Fruit fly (Drosophila melanogaster) whole organism, embryonic: ENCODE results near the gene PLCXD.

Source experiments
- Antp ChIP-seq: fragments of 200-800 bp; sonication (Bioruptor generic); optimal IDR thresholded peaks from 3 replicates; lab custom pipeline; 2016; ENCODE audit warnings: missing biosample characterization, missing genetic modification characterization
- Awh ChIP-seq: fragments of 200-800 bp; sonication (Bioruptor generic); IDR thresholded peaks from 2 replicates; pipeline ENCODE4, ENCODE4 v1.3.6; 2022; ENCODE audit warnings: missing biosample characterization, missing genetic modification characterization
- CG10462 ChIP-seq: fragments of 200-800 bp; sonication (Bioruptor generic); optimal IDR thresholded peaks from 2 replicates; lab custom pipeline; 2016; ENCODE audit warnings: missing biosample characterization, missing genetic modification characterization
- CG11560 ChIP-seq: fragments of 200-800 bp; sonication (Bioruptor generic); IDR thresholded peaks from 3 replicates; pipeline ENCODE4 v1.3.6; 2022; ENCODE audit warnings: missing biosample characterization, missing genetic modification characterization
- CG12769 ChIP-seq: fragments of 200-800 bp; sonication (Bioruptor generic); optimal IDR thresholded peaks from 2 replicates; lab custom pipeline; 2019; ENCODE audit warnings: missing biosample characterization, mild to moderate bottlenecking, missing genetic modification characterization, moderate library complexity
- CG15011 ChIP-seq: fragments of 200-800 bp; sonication (Bioruptor generic); optimal IDR thresholded peaks from 3 replicates; lab custom pipeline; 2018; ENCODE audit warnings: missing biosample characterization, mild to moderate bottlenecking, missing genetic modification characterization
- CG17186 ChIP-seq: fragments of 200-800 bp; sonication (Bioruptor generic); optimal IDR thresholded peaks from 3 replicates; lab custom pipeline; 2017; ENCODE audit warnings: missing biosample characterization, missing genetic modification reagents, missing genetic modification characterization
- CG17829 ChIP-seq: fragments of 200-800 bp; optimal IDR thresholded peaks from 2 replicates; lab custom pipeline; 2019; ENCODE audit warnings: missing biosample characterization, mild to moderate bottlenecking, missing genetic modification characterization, moderate library complexity
- CG18476 ChIP-seq: fragments of 200-800 bp; sonication (Bioruptor generic); optimal IDR thresholded peaks from 2 replicates; lab custom pipeline; 2016; ENCODE audit warnings: missing biosample characterization, mild to moderate bottlenecking, missing genetic modification characterization
- CG18764 ChIP-seq: fragments of 200-800 bp; sonication (Bioruptor generic); optimal IDR thresholded peaks from 3 replicates; lab custom pipeline; 2016; ENCODE audit warnings: missing biosample characterization, missing genetic modification characterization
- CG2129 ChIP-seq: fragments of 200-800 bp; sonication (Bioruptor generic); IDR thresholded peaks from 2 replicates; pipeline ENCODE4 v1.3.6; 2022; ENCODE audit warnings: missing biosample characterization, missing genetic modification characterization; ENCODE audit not compliant: partially characterized antibody
- CG30431 ChIP-seq: fragments of 200-800 bp; sonication (Bioruptor generic); optimal IDR thresholded peaks from 2 replicates; lab custom pipeline; 2017; ENCODE audit warnings: missing biosample characterization, missing genetic modification characterization
- CG3065 ChIP-seq: fragments of 200-800 bp; sonication (Bioruptor generic); optimal IDR thresholded peaks from 2 replicates; lab custom pipeline; 2016; ENCODE audit warnings: missing biosample characterization, missing genetic modification characterization
- CG4360 ChIP-seq: fragments of 200-800 bp; sonication (Bioruptor generic); IDR thresholded peaks from 2 replicates; pipeline ENCODE4 v1.3.6; 2022; ENCODE audit warnings: missing biosample characterization, missing genetic modification characterization
- CG6654 ChIP-seq: fragments of 200-800 bp; sonication (Bioruptor generic); optimal IDR thresholded peaks from 2 replicates; lab custom pipeline; 2017; ENCODE audit warnings: missing biosample characterization, mild to moderate bottlenecking, missing genetic modification characterization
- CG6765 ChIP-seq: fragments of 200-800 bp; sonication (Bioruptor generic); optimal IDR thresholded peaks from 3 replicates; lab custom pipeline; 2017; ENCODE audit warnings: missing biosample characterization, mild to moderate bottlenecking, missing genetic modification characterization
- CoRest ChIP-seq: fragments of 200-800 bp; sonication (Bioruptor generic); optimal IDR thresholded peaks from 3 replicates; lab custom pipeline; 2018; ENCODE audit warnings: missing biosample characterization, mild to moderate bottlenecking, missing genetic modification characterization, moderate library complexity
- Doc2 ChIP-seq: fragments of 200-800 bp; sonication (Bioruptor generic); IDR thresholded peaks from 2 replicates; pipeline ENCODE4 v1.3.6; 2022; ENCODE audit warnings: missing biosample characterization, missing genetic modification characterization
- Dref ChIP-seq: fragments of 200-800 bp; sonication (Bioruptor generic); IDR thresholded peaks from 2 replicates; pipeline ENCODE4 v1.3.6; 2022; ENCODE audit warnings: missing biosample characterization, missing genetic modification characterization
- NC2α ChIP-seq: fragments of 200-800 bp; sonication (Bioruptor generic); optimal IDR thresholded peaks from 2 replicates; lab custom pipeline; 2016; ENCODE audit warnings: missing biosample characterization, missing genetic modification characterization
- Xbp1 ChIP-seq: fragments of 200-800 bp; sonication (Bioruptor generic); optimal IDR thresholded peaks from 3 replicates; lab custom pipeline; 2016; ENCODE audit warnings: missing biosample characterization, mild to moderate bottlenecking, missing genetic modification characterization
- Xrp1 ChIP-seq: fragments of 200-800 bp; sonication (Bioruptor generic); IDR thresholded peaks from 2 replicates; pipeline ENCODE4 v1.3.6; 2022; ENCODE audit warnings: missing biosample characterization, missing genetic modification characterization
- az2 ChIP-seq: fragments of 200-800 bp; sonication (Bioruptor generic); optimal IDR thresholded peaks from 3 replicates; lab custom pipeline; 2016; ENCODE audit warnings: missing biosample characterization, missing genetic modification characterization
- bowl ChIP-seq: fragments of 200-800 bp; sonication (Bioruptor generic); IDR thresholded peaks from 2 replicates; pipeline ENCODE4 v1.3.6; 2022; ENCODE audit warnings: missing biosample characterization, missing genetic modification characterization
- br ChIP-seq: fragments of >200 bp; optimal IDR thresholded peaks from 2 replicates; lab custom pipeline; 2017
- croc ChIP-seq: fragments of 200-800 bp; sonication (Bioruptor generic); conservative IDR thresholded peaks from 3 replicates; pipeline ENCODE4 v1.3.6; 2022; ENCODE audit warnings: missing biosample characterization, missing genetic modification characterization
- crol ChIP-seq: fragments of 200-800 bp; sonication (Bioruptor generic); IDR thresholded peaks from 2 replicates; pipeline ENCODE4 v1.3.6; 2022; ENCODE audit warnings: missing biosample characterization, missing genetic modification characterization
- dati ChIP-seq: fragments of 200-800 bp; sonication (Bioruptor generic); IDR thresholded peaks from 2 replicates; pipeline ENCODE4 v1.3.6; 2022; ENCODE audit warnings: missing biosample characterization, missing genetic modification characterization
- dimm ChIP-seq: fragments of 200-800 bp; sonication (Bioruptor generic); IDR thresholded peaks from 2 replicates; pipeline ENCODE4 v1.3.6; 2022; ENCODE audit warnings: missing biosample characterization, missing genetic modification characterization
- dysf ChIP-seq: fragments of 200-800 bp; sonication (Bioruptor generic); IDR thresholded peaks from 3 replicates; pipeline ENCODE4 v1.3.6; 2022; ENCODE audit warnings: missing biosample characterization, missing genetic modification characterization
- emc ChIP-seq: fragments of 200-800 bp; sonication (Bioruptor generic); optimal IDR thresholded peaks from 2 replicates; lab custom pipeline; 2016; ENCODE audit warnings: missing biosample characterization, missing genetic modification characterization
- ftz-f1 ChIP-seq: fragments of 200-800 bp; sonication (Bioruptor generic); optimal IDR thresholded peaks from 2 replicates; lab custom pipeline; 2016; ENCODE audit warnings: missing biosample characterization, missing genetic modification characterization
- gfzf ChIP-seq: fragments of 200-800 bp; sonication (Bioruptor generic); optimal IDR thresholded peaks from 2 replicates; lab custom pipeline; 2016; ENCODE audit warnings: missing biosample characterization, mild to moderate bottlenecking, missing genetic modification characterization, moderate library complexity
- grau ChIP-seq: fragments of 200-800 bp; optimal IDR thresholded peaks from 3 replicates; lab custom pipeline; 2019; ENCODE audit warnings: missing biosample characterization, mild to moderate bottlenecking, missing genetic modification characterization, moderate library complexity
- hb ChIP-seq: fragments of 200-800 bp; sonication (Bioruptor generic); IDR thresholded peaks from 3 replicates; pipeline ENCODE4 v1.3.6; 2022; ENCODE audit warnings: missing biosample characterization, missing genetic modification characterization; ENCODE audit not compliant: partially characterized antibody
- insv ChIP-seq, 2 experiments: fragments of 200-800 bp; sonication (Bioruptor generic); optimal IDR thresholded peaks; 3 replicates each; lab custom pipeline; 2016 to 2018; ENCODE audit warnings: missing biosample characterization in 2 of 2, missing genetic modification characterization in 2 of 2
- nerfin-1 ChIP-seq: fragments of 200-800 bp; sonication (Bioruptor generic); optimal IDR thresholded peaks from 3 replicates; lab custom pipeline; 2019; ENCODE audit warnings: missing biosample characterization, mild to moderate bottlenecking, missing genetic modification characterization, moderate library complexity
- psq ChIP-seq: fragments of 200-800 bp; sonication (Bioruptor generic); optimal IDR thresholded peaks from 2 replicates; lab custom pipeline; 2017; ENCODE audit warnings: missing biosample characterization, missing genetic modification characterization
- pzg ChIP-seq: fragments of 200-800 bp; sonication (Bioruptor generic); optimal IDR thresholded peaks from 3 replicates; lab custom pipeline; 2018; ENCODE audit warnings: missing biosample characterization, mild to moderate bottlenecking, missing genetic modification characterization, moderate library complexity
- sc ChIP-seq, 3 experiments: fragments of >200 bp in 2 of 3; fragments of 200-800 bp in 1 of 3; sonication (Bioruptor generic) in 1 of 3; optimal IDR thresholded peaks; 2 replicates in 2 of 3; 3 replicates in 1 of 3; lab custom pipeline; 2017; ENCODE audit warnings: mild to moderate bottlenecking in 1 of 3, missing biosample characterization in 1 of 3, missing genetic modification characterization in 1 of 3, missing genetic modification reagents in 1 of 3
- slp2 ChIP-seq: fragments of 200-800 bp; sonication (Bioruptor generic); optimal IDR thresholded peaks from 2 replicates; lab custom pipeline; 2016; ENCODE audit warnings: missing biosample characterization, missing genetic modification characterization
- stwl ChIP-seq: fragments of 200-800 bp; sonication (Bioruptor generic); optimal IDR thresholded peaks from 3 replicates; lab custom pipeline; 2018; ENCODE audit warnings: missing biosample characterization, mild to moderate bottlenecking, missing genetic modification characterization, moderate library complexity
- toy ChIP-seq: fragments of 200-800 bp; sonication (Bioruptor generic); IDR thresholded peaks from 2 replicates; pipeline ENCODE4 v1.3.6; 2022; ENCODE audit warnings: missing biosample characterization, missing genetic modification characterization
- tx ChIP-seq: fragments of 200-800 bp; sonication (Bioruptor generic); optimal IDR thresholded peaks from 2 replicates; lab custom pipeline; 2016; ENCODE audit warnings: missing biosample characterization, missing genetic modification characterization
- wor ChIP-seq: fragments of 200-800 bp; sonication (Bioruptor generic); IDR thresholded peaks from 2 replicates; pipeline ENCODE4 v1.3.6; 2022; ENCODE audit warnings: missing biosample characterization, missing genetic modification characterization
- zfh1 ChIP-seq: fragments of 200-800 bp; sonication (Bioruptor generic); IDR thresholded peaks from 3 replicates; pipeline ENCODE4 v1.3.6; 2022; ENCODE audit warnings: missing biosample characterization, missing genetic modification characterization
- zfh2 ChIP-seq: fragments of 200-800 bp; sonication (Bioruptor generic); optimal IDR thresholded peaks from 2 replicates; lab custom pipeline; 2016; ENCODE audit warnings: missing biosample characterization, missing genetic modification characterization

PLCXD gene

dm6 chr2L:12045578-12045940 is 3.7 kb upstream of the PLCXD start:
- TF ChIP-seq CG17186 (GFP tag; lab: Kevin White, UChicago) = no peak
- TF ChIP-seq CG4360 (GFP tag; lab: Robert Waterston, UW) = peak; percentile 65
- no peak for TF ChIP-seq az2 (GFP tag; lab: Kevin White, UChicago)
- TF ChIP-seq crol = 0 out of 2 replicates have a peak, but pooled peaks have one; percentile 39
- TF ChIP-seq, all 482 proteins: peak for 2

- TF ChIP-seq CG12769 (tag; lab: Kevin White, UChicago) (peak; percentile 77), zfh1 (GFP tag; lab: Robert Waterston, UW) (peak; percentile 85), Xbp1 (peak; percentile 71), insv (GFP tag; optimal IDR thresholded peaks at IDR 0.05; lab: Kevin White, UChicago) (peak in 1 of 2 experiments; percentile 51), dati (GFP tag; lab: Robert Waterston, UW) (0 out of 2 replicates have a peak, but pooled peaks have one; percentile 29), Awh (GFP tag; lab: Robert Waterston, UW) (peak; percentile 79), CG2129 (GFP tag; lab: Robert Waterston, UW) (no peak), dimm (GFP tag; lab: Robert Waterston, UW) (peak; percentile 57), hb (GFP tag; lab: Robert Waterston, UW) (no peak), nerfin-1 (tag; lab: Kevin White, UChicago) (peak; percentile 36), Xrp1 (GFP tag; lab: Robert Waterston, UW) (peak; percentile 78), dysf (peak; percentile 87), emc (GFP tag; lab: Kevin White, UChicago) (peak; percentile 11), zfh2 (GFP tag; lab: Kevin White, UChicago) (peak; percentile 51), psq (GFP tag; lab: Kevin White, UChicago) (no peak), ftz-f1 (GFP tag; lab: Kevin White, UChicago) (peak; percentile 12), pzg (GFP tag; lab: Kevin White, UChicago) (no peak), CG17829 (peak; percentile 70), wor (GFP tag; lab: Robert Waterston, UW) (peak; percentile 59), CG30431 (GFP tag; lab: Kevin White, UChicago) (peak; percentile 32), Dref (0 out of 2 replicates have a peak, but pooled peaks have one; percentile 4), stwl (no peak), CG6654 (GFP tag; lab: Kevin White, UChicago) (no peak), croc (0 out of 3 replicates have a peak, but pooled peaks have one; percentile 23), CG11560 (no peak; the same call in 2 of the 3 replicates), br (lab: Kevin White, UChicago) (no peak), Antp (GFP tag; lab: Kevin White, UChicago) (peak; percentile 33), CG18764 (GFP tag; lab: Kevin White, UChicago) (peak; percentile 63), CG10462 (peak; percentile 14), bowl (peak; percentile 86; the same call in 1 of the 2 replicates), CG6765 (GFP tag; lab: Kevin White, UChicago) (peak; percentile 89), sc (optimal IDR thresholded peaks at IDR 0.05; lab: Kevin White, UChicago) (no peak), sc (GFP tag; optimal IDR thresholded peaks at IDR 0.05; lab: Kevin White, UChicago) (peak; percentile 44), gfzf (GFP tag; lab: Kevin White, UChicago) (no peak), CoRest (tag; lab: Kevin White, UChicago) (peak; percentile 82), slp2 (GFP tag; lab: Kevin White, UChicago) (peak; percentile 38), grau (peak; percentile 88), CG15011 (GFP tag; lab: Kevin White, UChicago) (peak; percentile 65), CG3065 (GFP tag; lab: Kevin White, UChicago) (no peak), Doc2 (GFP tag; lab: Robert Waterston, UW) (no peak), tx (GFP tag; lab: Kevin White, UChicago) (no peak), toy (GFP tag; lab: Robert Waterston, UW) (no peak), CG18476 (peak; percentile 70), NC2α (GFP tag; lab: Kevin White, UChicago) (no peak)
Measured at dm6 chr2L:12045941-12046855, 3.0 kb upstream of the PLCXD start, which contains the start of gene CG6770. Gene CG6770 (minus strand): TSS chr2L:12046118.
